Fruit fly (Drosophila melanogaster) whole organism, wandering third instar larva: ENCODE measurements around the gene Wdr37.

Source experiments
- Abd-B ChIP-seq: fragments of >200 bp; optimal IDR thresholded peaks from 2 replicates; lab custom pipeline; 2017; ENCODE audit warnings: missing biosample characterization, missing genetic modification characterization
- GATAd ChIP-seq: sonication (Bioruptor generic); optimal IDR thresholded peaks from 2 replicates; lab custom pipeline; 2016; ENCODE audit warnings: missing biosample characterization, missing genetic modification characterization
- Hnf4 ChIP-seq: fragments of 200-800 bp; sonication (Bioruptor generic); optimal IDR thresholded peaks from 2 replicates; lab custom pipeline; 2016; ENCODE audit warnings: missing biosample characterization, mild to moderate bottlenecking, missing genetic modification characterization
- Hr78 ChIP-seq: fragments of >200 bp; optimal IDR thresholded peaks from 2 replicates; lab custom pipeline; 2017; ENCODE audit warnings: missing biosample characterization, missing genetic modification characterization
- OdsH ChIP-seq: fragments of 200-800 bp; sonication (Bioruptor generic); optimal IDR thresholded peaks from 2 replicates; lab custom pipeline; 2016; ENCODE audit warnings: missing biosample characterization, mild to moderate bottlenecking, missing genetic modification characterization
- brk ChIP-seq: fragments of 200-800 bp; sonication (Bioruptor generic); optimal IDR thresholded peaks from 2 replicates; lab custom pipeline; 2016; ENCODE audit warnings: missing biosample characterization, mild to moderate bottlenecking, missing genetic modification characterization
- dsf ChIP-seq: sonication (Bioruptor generic); optimal IDR thresholded peaks from 2 replicates; lab custom pipeline; 2016; ENCODE audit warnings: missing biosample characterization, missing genetic modification characterization, borderline replicate concordance
- foxo ChIP-seq, 2 experiments: fragments of 200-800 bp; sonication (Bioruptor generic); optimal IDR thresholded peaks; 2 replicates in 1 of 2; 3 replicates in 1 of 2; lab custom pipeline; 2016 to 2017; ENCODE audit warnings: missing biosample characterization in 2 of 2, missing genetic modification characterization in 2 of 2
- fru ChIP-seq: fragments of 200-800 bp; sonication (Bioruptor generic); optimal IDR thresholded peaks from 3 replicates; lab custom pipeline; 2016; ENCODE audit warnings: missing biosample characterization, mild to moderate bottlenecking, missing genetic modification characterization
- h ChIP-seq: fragments of 200-800 bp; sonication (Bioruptor generic); optimal IDR thresholded peaks from 3 replicates; lab custom pipeline; 2016; ENCODE audit warnings: missing biosample characterization, mild to moderate bottlenecking, missing genetic modification characterization
- lola ChIP-seq: fragments of >200 bp; optimal IDR thresholded peaks from 2 replicates; lab custom pipeline; 2017; ENCODE audit warnings: missing biosample characterization, missing genetic modification characterization
- psq ChIP-seq: fragments of 200-800 bp; sonication (Bioruptor generic); optimal IDR thresholded peaks from 3 replicates; lab custom pipeline; 2017; ENCODE audit warnings: missing biosample characterization, mild to moderate bottlenecking, missing genetic modification characterization, moderate library complexity
- usp ChIP-seq: fragments of >200 bp; optimal IDR thresholded peaks from 2 replicates; lab custom pipeline; 2017; ENCODE audit warnings: missing biosample characterization, missing genetic modification characterization

dm6 chr3R:18365978-18366643 lies 36.4 kb downstream of the Wdr37 start, which contains the start of the genes WRNexo and Nup43:
- TF ChIP-seq Hnf4 (GFP tag; lab: Kevin White, UChicago) (no peak), Abd-B (GFP tag; lab: Kevin White, UChicago) (no peak), fru (GFP tag; lab: Kevin White, UChicago) (no peak), psq (GFP tag; lab: Kevin White, UChicago) (no peak), foxo (GFP tag; optimal IDR thresholded peaks at IDR 0.05; lab: Kevin White, UChicago) (peak in 1 of 2 experiments; percentile 47), dsf (no peak), h (no peak), OdsH (GFP tag; lab: Kevin White, UChicago) (no peak), lola (GFP tag; lab: Kevin White, UChicago) (no peak), usp (GFP tag; lab: Kevin White, UChicago) (no peak), GATAd (GFP tag; lab: Kevin White, UChicago) (no peak), brk (no peak), Hr78 (GFP tag; lab: Kevin White, UChicago) (no peak)
